Fruit fly (Drosophila melanogaster) whole organism, embryonic: ENCODE data around the gene Zip89B.
A peak's percentile ranks its signal among the peaks of the same experiment; 100 is the strongest.

Experiments
- Ada2b ChIP-seq: fragments of 200-800 bp; sonication (Bioruptor generic); IDR thresholded peaks from 2 replicates; pipeline ENCODE4 v1.3.6; 2022; ENCODE audit warnings: missing biosample characterization, missing genetic modification characterization
- BEAF-32 ChIP-seq: fragments of 200-800 bp; sonication (Bioruptor generic); optimal IDR thresholded peaks from 3 replicates; lab custom pipeline; 2017; ENCODE audit warnings: missing biosample characterization, missing genetic modification characterization, mild to moderate bottlenecking, moderate library complexity, missing genetic modification reagents
- Bdp1 ChIP-seq: fragments of 200-800 bp; sonication (Bioruptor generic); optimal IDR thresholded peaks from 3 replicates; lab custom pipeline; 2016; ENCODE audit warnings: missing biosample characterization, missing genetic modification characterization
- Bgb ChIP-seq: fragments of 200-800 bp; sonication (Bioruptor generic); IDR thresholded peaks from 2 replicates; pipeline ENCODE4 v1.3.6; 2022; ENCODE audit warnings: missing biosample characterization, missing genetic modification characterization; ENCODE audit not compliant: partially characterized antibody
- BtbVII ChIP-seq: fragments of 200-800 bp; sonication (Bioruptor generic); optimal IDR thresholded peaks from 3 replicates; lab custom pipeline; 2017; ENCODE audit warnings: missing biosample characterization, mild to moderate bottlenecking, missing genetic modification characterization
- CG11398 ChIP-seq: fragments of 200-800 bp; sonication (Bioruptor generic); optimal IDR thresholded peaks from 2 replicates; lab custom pipeline; 2016; ENCODE audit warnings: missing biosample characterization, missing genetic modification characterization
- CG12071 ChIP-seq: fragments of 200-800 bp; sonication (Bioruptor generic); optimal IDR thresholded peaks from 3 replicates; lab custom pipeline; 2018; ENCODE audit warnings: missing biosample characterization, mild to moderate bottlenecking, missing genetic modification characterization
- CG12155 ChIP-seq: fragments of 200-800 bp; sonication (Bioruptor generic); optimal IDR thresholded peaks from 3 replicates; lab custom pipeline; 2016; ENCODE audit warnings: missing biosample characterization, missing genetic modification characterization
- CG13424 ChIP-seq: fragments of 200-800 bp; sonication (Bioruptor generic); optimal IDR thresholded peaks from 2 replicates; lab custom pipeline; 2019; ENCODE audit warnings: missing biosample characterization, mild to moderate bottlenecking, missing genetic modification characterization, moderate library complexity
- CG15011 ChIP-seq: fragments of 200-800 bp; sonication (Bioruptor generic); optimal IDR thresholded peaks from 3 replicates; lab custom pipeline; 2018; ENCODE audit warnings: missing biosample characterization, mild to moderate bottlenecking, missing genetic modification characterization
- CG15696 ChIP-seq: fragments of 200-800 bp; sonication (Bioruptor generic); optimal IDR thresholded peaks from 2 replicates; lab custom pipeline; 2019; ENCODE audit warnings: missing biosample characterization, mild to moderate bottlenecking, missing genetic modification characterization, moderate library complexity
- CG2678 ChIP-seq: fragments of 200-800 bp; sonication (Bioruptor generic); optimal IDR thresholded peaks from 3 replicates; lab custom pipeline; 2019; ENCODE audit warnings: missing biosample characterization, mild to moderate bottlenecking, missing genetic modification characterization, moderate library complexity
- CG2889 ChIP-seq: fragments of 200-800 bp; sonication (Bioruptor generic); IDR thresholded peaks from 3 replicates; pipeline ENCODE4 v1.3.6; 2022; ENCODE audit warnings: missing biosample characterization, missing genetic modification characterization
- CG3163 ChIP-seq: fragments of 200-800 bp; sonication (Bioruptor generic); optimal IDR thresholded peaks from 3 replicates; lab custom pipeline; 2016; ENCODE audit warnings: missing biosample characterization, missing genetic modification characterization
- CG6683 ChIP-seq: fragments of 200-800 bp; sonication (Bioruptor generic); optimal IDR thresholded peaks from 2 replicates; lab custom pipeline; 2017; ENCODE audit warnings: missing biosample characterization, mild to moderate bottlenecking, missing genetic modification characterization, missing genetic modification reagents
- CG7745 ChIP-seq: fragments of 200-800 bp; sonication (Bioruptor generic); optimal IDR thresholded peaks from 2 replicates; lab custom pipeline; 2018; ENCODE audit warnings: missing biosample characterization, mild to moderate bottlenecking, missing genetic modification characterization, moderate library complexity
- CG7786 ChIP-seq: fragments of 200-800 bp; sonication (Bioruptor generic); optimal IDR thresholded peaks from 2 replicates; lab custom pipeline; 2016; ENCODE audit warnings: missing biosample characterization, missing genetic modification characterization
- CG9932 ChIP-seq: fragments of 200-800 bp; sonication (Bioruptor generic); IDR thresholded peaks from 2 replicates; pipeline ENCODE4 v1.3.6; 2022; ENCODE audit warnings: missing biosample characterization, missing genetic modification characterization
- Dfd ChIP-seq, 2 experiments: fragments of >200 bp; optimal IDR thresholded peaks; 2 replicates each; lab custom pipeline; 2017; ENCODE audit warnings: missing biosample characterization in 2 of 2, missing genetic modification characterization in 2 of 2
- Dll ChIP-seq: fragments of 200-800 bp; sonication (Bioruptor generic); IDR thresholded peaks from 4 replicates; pipeline ENCODE4 v1.3.6; 2022; ENCODE audit warnings: missing biosample characterization, missing genetic modification characterization; ENCODE audit not compliant: partially characterized antibody
- Drgx ChIP-seq: fragments of 200-800 bp; sonication (Bioruptor generic); IDR thresholded peaks from 2 replicates; pipeline ENCODE4 v1.3.6; 2022; ENCODE audit warnings: missing biosample characterization, missing genetic modification characterization
- Eip74EF ChIP-seq, 2 experiments: fragments of 200-800 bp in 1 of 2; fragments of >200 bp in 1 of 2; sonication (Bioruptor generic) in 1 of 2; optimal IDR thresholded peaks; 2 replicates each; lab custom pipeline; 2017 to 2019; ENCODE audit warnings: missing biosample characterization in 2 of 2, missing genetic modification characterization in 2 of 2, mild to moderate bottlenecking in 1 of 2, moderate library complexity in 1 of 2
- Hr51 ChIP-seq, 2 experiments: fragments of 200-800 bp; sonication (Bioruptor generic); optimal IDR thresholded peaks; 2 replicates in 1 of 2; 3 replicates in 1 of 2; lab custom pipeline; 2016 to 2018; ENCODE audit warnings: missing biosample characterization in 2 of 2, missing genetic modification characterization in 2 of 2, mild to moderate bottlenecking in 1 of 2, moderate library complexity in 1 of 2
- Lhr ChIP-seq: fragments of 200-800 bp; sonication (Bioruptor generic); optimal IDR thresholded peaks from 3 replicates; lab custom pipeline; 2017; ENCODE audit warnings: mild to moderate bottlenecking, missing biosample characterization, missing genetic modification reagents, missing genetic modification characterization
- MBD-R2 ChIP-seq: fragments of 200-800 bp; sonication (Bioruptor generic); IDR thresholded peaks from 2 replicates; pipeline ENCODE4 v1.3.6; 2022; ENCODE audit warnings: missing biosample characterization, missing genetic modification characterization
- Oaz ChIP-seq: fragments of 200-800 bp; sonication (Bioruptor generic); IDR thresholded peaks from 2 replicates; pipeline ENCODE4 v1.3.6; 2022; ENCODE audit warnings: missing biosample characterization, missing genetic modification characterization
- Scr ChIP-seq: fragments of 200-800 bp; sonication (Bioruptor generic); IDR thresholded peaks from 2 replicates; pipeline ENCODE4 v1.3.6; 2022; ENCODE audit warnings: missing biosample characterization, missing genetic modification characterization; ENCODE audit not compliant: partially characterized antibody
- Taf1 ChIP-seq: fragments of 200-800 bp; sonication (Bioruptor generic); IDR thresholded peaks from 2 replicates; pipeline ENCODE4 v1.3.6; 2022; ENCODE audit warnings: missing biosample characterization, missing genetic modification characterization
- Vsx1 ChIP-seq: fragments of 200-800 bp; sonication (Bioruptor generic); optimal IDR thresholded peaks from 2 replicates; lab custom pipeline; 2017; ENCODE audit warnings: missing biosample characterization, mild to moderate bottlenecking, missing genetic modification characterization, missing genetic modification reagents
- Xrp1 ChIP-seq: fragments of 200-800 bp; sonication (Bioruptor generic); IDR thresholded peaks from 2 replicates; pipeline ENCODE4 v1.3.6; 2022; ENCODE audit warnings: missing biosample characterization, missing genetic modification characterization
- ara ChIP-seq: fragments of 200-800 bp; sonication (Bioruptor generic); IDR thresholded peaks from 2 replicates; pipeline ENCODE4 v1.3.6; 2022; ENCODE audit warnings: missing biosample characterization, missing genetic modification characterization
- bab2 ChIP-seq: fragments of 200-800 bp; sonication (Bioruptor generic); optimal IDR thresholded peaks from 2 replicates; lab custom pipeline; 2016; ENCODE audit warnings: missing biosample characterization, missing genetic modification characterization
- ci ChIP-seq: fragments of 200-800 bp; sonication (Bioruptor generic); IDR thresholded peaks from 3 replicates; pipeline ENCODE4 v1.3.6; 2022; ENCODE audit warnings: missing biosample characterization, missing genetic modification characterization
- da ChIP-seq: fragments of 200-800 bp; sonication (Bioruptor generic); optimal IDR thresholded peaks from 2 replicates; lab custom pipeline; 2016; ENCODE audit warnings: missing biosample characterization, missing genetic modification characterization
- disco-r ChIP-seq: fragments of 200-800 bp; sonication (Bioruptor generic); optimal IDR thresholded peaks from 2 replicates; lab custom pipeline; 2016; ENCODE audit warnings: missing biosample characterization, missing genetic modification characterization
- dmrt99B ChIP-seq: fragments of 200-800 bp; sonication (Bioruptor generic); optimal IDR thresholded peaks from 2 replicates; lab custom pipeline; 2018; ENCODE audit warnings: missing biosample characterization, mild to moderate bottlenecking, missing genetic modification characterization, moderate library complexity
- fu2 ChIP-seq: fragments of 200-800 bp; sonication (Bioruptor generic); optimal IDR thresholded peaks from 2 replicates; lab custom pipeline; 2016; ENCODE audit warnings: missing biosample characterization, missing genetic modification characterization
- gcm2 ChIP-seq: fragments of 200-800 bp; sonication (Bioruptor generic); optimal IDR thresholded peaks from 2 replicates; lab custom pipeline; 2016; ENCODE audit warnings: missing biosample characterization, missing genetic modification characterization
- gfzf ChIP-seq: fragments of 200-800 bp; sonication (Bioruptor generic); optimal IDR thresholded peaks from 2 replicates; lab custom pipeline; 2016; ENCODE audit warnings: missing biosample characterization, mild to moderate bottlenecking, missing genetic modification characterization, moderate library complexity
- hkb ChIP-seq, 2 experiments: fragments of 200-800 bp in 1 of 2; fragments of >200 bp in 1 of 2; sonication (Bioruptor generic) in 1 of 2; IDR thresholded peaks in 1 of 2; optimal IDR thresholded peaks in 1 of 2; 2 replicates each; pipeline versions ENCODE4 v1.3.6 to Lab custom; 2017 to 2022; ENCODE audit warnings: missing biosample characterization in 1 of 2, missing genetic modification characterization in 1 of 2
- ind ChIP-seq: fragments of 200-800 bp; sonication (Bioruptor generic); optimal IDR thresholded peaks from 3 replicates; lab custom pipeline; 2016; ENCODE audit warnings: missing biosample characterization, missing genetic modification characterization
- kah ChIP-seq: fragments of 200-800 bp; sonication (Bioruptor generic); optimal IDR thresholded peaks from 2 replicates; lab custom pipeline; 2018; ENCODE audit warnings: missing biosample characterization, mild to moderate bottlenecking, missing genetic modification characterization
- lab ChIP-seq: fragments of 200-800 bp; sonication (Bioruptor generic); optimal IDR thresholded peaks from 3 replicates; lab custom pipeline; 2017; ENCODE audit warnings: missing biosample characterization, missing genetic modification characterization, mild to moderate bottlenecking, moderate library complexity, missing genetic modification reagents
- lbe ChIP-seq: fragments of 200-800 bp; sonication (Bioruptor generic); optimal IDR thresholded peaks from 2 replicates; lab custom pipeline; 2016; ENCODE audit warnings: missing biosample characterization, mild to moderate bottlenecking, missing genetic modification characterization
- nom ChIP-seq: fragments of 200-800 bp; sonication (Bioruptor generic); optimal IDR thresholded peaks from 2 replicates; lab custom pipeline; 2017; ENCODE audit warnings: missing biosample characterization, missing genetic modification characterization, mild to moderate bottlenecking, moderate library complexity, missing genetic modification reagents
- onecut ChIP-seq: fragments of 200-800 bp; sonication (Bioruptor generic); IDR thresholded peaks from 2 replicates; pipeline ENCODE4 v1.3.6; 2022; ENCODE audit warnings: missing biosample characterization, missing genetic modification characterization
- pnt ChIP-seq: fragments of 200-800 bp; sonication (Bioruptor generic); optimal IDR thresholded peaks from 3 replicates; lab custom pipeline; 2016; ENCODE audit warnings: missing biosample characterization, missing genetic modification characterization
- rib ChIP-seq: fragments of 200-800 bp; sonication (Bioruptor generic); IDR thresholded peaks from 2 replicates; pipeline ENCODE4 v1.3.6; 2022; ENCODE audit warnings: missing biosample characterization, missing genetic modification characterization

Gene Zip89B

DNA sequence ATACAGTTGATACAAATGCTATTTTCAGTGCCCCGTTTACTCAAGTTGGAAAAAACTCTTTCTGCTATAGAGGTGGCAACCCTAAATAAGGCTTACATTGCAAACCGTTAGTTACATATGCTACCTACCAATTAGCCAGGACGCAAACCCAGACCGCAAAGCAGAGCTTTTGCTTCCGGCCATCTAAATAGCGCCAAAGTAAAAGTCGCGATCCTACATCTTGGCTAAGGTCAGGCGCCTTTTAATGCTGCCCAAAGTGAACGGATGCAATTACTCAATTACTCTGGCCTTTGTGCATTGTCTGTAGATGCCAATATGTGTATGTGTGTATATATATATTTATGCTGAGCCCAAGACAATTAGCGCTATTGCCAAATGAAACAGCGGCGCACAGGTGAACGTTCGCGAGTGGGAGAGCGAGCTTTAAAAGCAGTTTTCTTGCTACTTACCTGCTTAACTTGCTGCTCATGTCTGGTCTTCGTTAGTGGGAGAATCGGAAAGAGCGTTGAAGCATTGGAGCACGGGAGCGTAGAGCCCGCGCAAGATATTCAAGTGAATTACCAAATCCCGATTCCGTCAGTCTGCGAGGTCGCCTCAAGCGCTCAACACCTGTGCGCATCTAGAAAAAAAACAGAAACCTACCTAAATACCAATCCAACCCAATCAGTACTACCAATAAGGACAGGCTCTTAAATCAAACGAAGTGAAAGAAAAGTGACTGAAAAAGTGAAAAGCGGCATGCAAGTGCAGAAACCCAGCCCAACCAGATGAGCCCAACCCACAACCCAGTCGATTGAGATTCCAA, at the start of gene Zip89B:
Gene Zip89B (plus strand): TSS at position 574 of the 805 bp plus-strand sequence.
- no peak; the same call in 1 of the 2 replicates for TF ChIP-seq MBD-R2 (GFP tag; lab: Robert Waterston, UW)
- TF ChIP-seq CG12071 (GFP tag; lab: Kevin White, UChicago), result no peak
- peak; percentile 30 for TF ChIP-seq CG3163
- no peak for TF ChIP-seq pnt (GFP tag; lab: Kevin White, UChicago)
- no peak for TF ChIP-seq CG9932 (GFP tag; lab: Robert Waterston, UW)
- TF ChIP-seq Ada2b, result no peak
- TF ChIP-seq Drgx (GFP tag; lab: Robert Waterston, UW), result no peak
- no peak for TF ChIP-seq CG6683
- TF ChIP-seq Vsx1 (GFP tag; lab: Kevin White, UChicago), result no peak
- peak; percentile 27; the same call in 1 of the 2 replicates for TF ChIP-seq Bgb
- no peak for TF ChIP-seq kah (GFP tag; lab: Kevin White, UChicago)
- TF ChIP-seq Taf1, result peak; percentile 33; the same call in 1 of the 2 replicates
- TF ChIP-seq Oaz, result no peak
- no peak for TF ChIP-seq CG11398 (GFP tag; lab: Kevin White, UChicago)
- TF ChIP-seq gfzf (GFP tag; lab: Kevin White, UChicago), result peak; percentile 55
- TF ChIP-seq fu2, result no peak
- no peak for TF ChIP-seq CG15696 (tag; lab: Kevin White, UChicago)
- no peak for TF ChIP-seq lbe (GFP tag; lab: Kevin White, UChicago)
- TF ChIP-seq gcm2 (GFP tag; lab: Kevin White, UChicago), result no peak
- no peak for TF ChIP-seq CG7786 (GFP tag; lab: Kevin White, UChicago)
- TF ChIP-seq Xrp1 (GFP tag; lab: Robert Waterston, UW), result no peak
- TF ChIP-seq lab (GFP tag; lab: Kevin White, UChicago), result peak; percentile 28
- peak; percentile 46 for TF ChIP-seq nom (GFP tag; lab: Kevin White, UChicago)
- peak; percentile 53 for TF ChIP-seq BtbVII (GFP tag; lab: Kevin White, UChicago)
- peak; percentile 28 for TF ChIP-seq hkb (optimal IDR thresholded peaks at IDR 0.05; lab: Kevin White, UChicago)
- no peak for TF ChIP-seq hkb (GFP tag; IDR thresholded peaks at IDR 0.05; lab: Robert Waterston, UW)
- no peak for TF ChIP-seq CG12155 (GFP tag; lab: Kevin White, UChicago)
- TF ChIP-seq CG2889 (GFP tag; lab: Robert Waterston, UW), result no peak
- no peak for TF ChIP-seq Eip74EF (GFP tag; optimal IDR thresholded peaks at IDR 0.05; lab: Kevin White, UChicago)
- no peak for TF ChIP-seq ara (GFP tag; lab: Robert Waterston, UW)
- TF ChIP-seq Bdp1 (GFP tag; lab: Kevin White, UChicago), result no peak
- TF ChIP-seq rib (GFP tag; lab: Robert Waterston, UW), result 0 out of 2 replicates have a peak, but pooled peaks have one; percentile 29
- no peak for TF ChIP-seq dmrt99B (tag; lab: Kevin White, UChicago)
- no peak; the same call in 2 of the 3 replicates for TF ChIP-seq ci
- peak; percentile 3 for TF ChIP-seq CG13424
- TF ChIP-seq Scr (GFP tag; lab: Robert Waterston, UW), result 0 out of 2 replicates have a peak, but pooled peaks have one; percentile 7
- TF ChIP-seq Hr51 (GFP tag; optimal IDR thresholded peaks at IDR 0.05; lab: Kevin White, UChicago), result no peak
- TF ChIP-seq onecut, result no peak
- no peak for TF ChIP-seq Dfd (GFP tag; optimal IDR thresholded peaks at IDR 0.05; lab: Kevin White, UChicago)
- no peak for TF ChIP-seq ind (GFP tag; lab: Kevin White, UChicago)
- TF ChIP-seq Lhr (GFP tag; lab: Kevin White, UChicago), result no peak
- no peak for TF ChIP-seq Dll (GFP tag; lab: Robert Waterston, UW)
- TF ChIP-seq BEAF-32, result peak; percentile 4
- no peak for TF ChIP-seq disco-r (GFP tag; lab: Kevin White, UChicago)
- no peak for TF ChIP-seq CG15011
- no peak for TF ChIP-seq CG7745 (tag; lab: Kevin White, UChicago)
- TF ChIP-seq CG2678 (tag; lab: Kevin White, UChicago), result no peak
- TF ChIP-seq bab2 (GFP tag; lab: Kevin White, UChicago), result no peak
- no peak for TF ChIP-seq da
